Worm (Caenorhabditis elegans) whole organism, L4/young adult: Measurements from ENCODE around the gene C27D9.2.

Experiments used
- W03F9.2 ChIP-seq: fragments of 150-350 bp; optimal IDR thresholded peaks from 2 replicates; lab custom pipeline; 2014; ENCODE audit warnings: missing biosample characterization, missing genetic modification characterization
- dao-5 ChIP-seq: sonication (generic microtip); optimal IDR thresholded peaks from 2 replicates; lab custom pipeline; 2016; ENCODE audit warnings: missing genotype, missing genetic modification characterization, moderate library complexity, missing compliant biosample characterization
- him-1 ChIP-seq: sonication (generic microtip); optimal IDR thresholded peaks from 2 replicates; lab custom pipeline; 2016; ENCODE audit warnings: missing genotype, missing genetic modification reagents, missing genetic modification characterization, missing compliant biosample characterization

C27D9.2 gene

DNA sequence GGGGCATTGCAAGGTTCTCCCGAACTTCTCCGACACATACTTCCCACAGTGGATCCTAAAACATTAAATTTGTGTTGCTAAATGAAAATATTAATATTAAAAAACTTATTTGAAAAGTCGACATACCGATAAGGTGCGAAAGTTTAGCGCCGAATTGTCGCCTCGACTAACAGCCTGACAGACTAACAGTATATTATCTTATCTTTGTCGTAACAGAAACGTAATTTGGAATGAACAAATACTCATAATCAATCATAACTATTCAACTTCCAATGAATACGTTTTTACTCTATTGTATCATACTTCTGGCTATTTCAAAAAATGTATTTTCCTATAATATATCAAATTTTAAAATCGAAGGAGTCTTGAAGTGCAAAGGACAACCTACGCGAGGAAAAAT lies 20.3 kb upstream of the C27D9.2 start, which contains the start of gene F26G1.11:
Gene F26G1.11 (plus strand): TSS at position 205 of the 400 bp plus-strand sequence.
- TF ChIP-seq dao-5 (tag; lab: Kevin White, UChicago) (no peak), him-1 (tag; lab: Kevin White, UChicago) (no peak), W03F9.2 (tag; lab: Kevin White, UChicago) (no peak)

DNA sequence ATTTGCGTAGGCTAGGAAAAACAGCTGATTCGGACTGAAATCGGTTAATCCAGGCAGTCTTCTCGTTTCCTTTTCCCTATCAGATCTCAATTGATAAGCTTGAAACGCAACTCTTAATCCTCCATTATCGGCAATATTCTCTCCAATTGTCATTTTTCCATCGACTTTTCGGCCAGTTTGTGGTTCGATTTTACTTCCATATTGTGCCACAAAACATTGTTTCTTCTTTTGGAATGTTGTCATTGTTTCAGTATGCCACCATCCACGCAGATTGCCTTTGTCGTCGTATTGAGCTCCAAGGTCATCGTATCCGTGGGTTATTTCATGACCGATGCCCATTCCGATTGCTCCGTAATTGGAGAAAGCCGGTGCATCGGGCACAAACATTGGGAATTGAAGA lies 19.2 kb upstream of the C27D9.2 start:
- TF ChIP-seq him-1 (tag; lab: Kevin White, UChicago), result no peak
- TF ChIP-seq W03F9.2 (tag; lab: Kevin White, UChicago), result no peak
- no peak for TF ChIP-seq dao-5 (tag; lab: Kevin White, UChicago)

DNA sequence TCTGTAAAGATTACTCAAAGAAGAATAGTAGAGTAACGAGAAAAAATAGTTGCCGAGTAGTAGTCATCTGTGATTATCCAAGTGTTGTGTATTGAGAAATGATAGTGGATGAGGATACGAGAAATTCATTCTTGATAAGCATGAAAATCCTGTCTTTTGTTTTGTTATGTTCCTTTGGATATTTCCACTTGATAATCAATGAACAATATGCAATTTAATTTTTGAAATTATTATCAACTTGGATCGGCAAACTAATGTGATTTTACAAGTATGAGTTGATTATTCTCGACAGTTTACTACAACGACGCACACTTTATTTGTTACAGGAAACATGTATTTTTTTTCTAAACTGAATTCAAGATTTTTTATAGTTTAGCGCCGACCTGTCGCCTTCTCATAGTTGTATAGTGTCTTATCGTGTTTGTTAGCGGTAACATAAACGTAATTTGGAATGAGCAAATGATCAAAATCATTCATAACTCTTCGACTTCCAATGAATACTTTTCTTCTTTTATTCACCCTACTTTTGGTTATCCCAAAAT lies 17.3 kb upstream of the C27D9.2 start, which contains the start of the genes F26G1.9 and F26G1.10:
Gene F26G1.9 (minus strand): TSS at position 101 of the 542 bp plus-strand sequence.
Gene F26G1.10 (plus strand): TSS at position 492 of the 542 bp plus-strand sequence.
- TF ChIP-seq dao-5 (tag; lab: Kevin White, UChicago), result no peak
- TF ChIP-seq W03F9.2 (tag; lab: Kevin White, UChicago), result no peak
- TF ChIP-seq him-1 (tag; lab: Kevin White, UChicago), result no peak

DNA sequence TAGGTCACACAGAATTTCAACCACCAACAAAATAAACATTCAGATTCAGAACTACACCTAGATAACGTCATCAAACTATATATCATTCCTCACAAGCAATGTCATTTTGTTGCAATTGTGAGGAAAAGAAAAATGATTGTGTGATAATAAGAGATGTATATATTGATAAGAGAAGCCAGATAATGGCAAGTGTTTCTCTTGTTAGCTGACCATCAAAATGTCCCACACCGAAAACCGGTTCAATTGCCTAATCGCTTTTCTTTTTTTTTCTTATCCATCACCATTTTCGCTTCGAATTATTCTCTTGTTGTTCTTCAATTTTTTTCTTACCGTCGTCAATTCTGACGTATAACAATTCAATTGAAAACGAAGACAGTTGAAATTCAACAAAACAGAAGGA lies 15.8 kb upstream of the C27D9.2 start:
- TF ChIP-seq W03F9.2 (tag; lab: Kevin White, UChicago), result no peak
- TF ChIP-seq him-1 (tag; lab: Kevin White, UChicago), result no peak
- TF ChIP-seq dao-5 (tag; lab: Kevin White, UChicago), result no peak

- TF ChIP-seq dao-5 (tag; lab: Kevin White, UChicago) (no peak), W03F9.2 (tag; lab: Kevin White, UChicago) (no peak), him-1 (tag; lab: Kevin White, UChicago) (no peak)
Observed at ce11 chrII:4771282-4771681, 14.6 kb upstream of the C27D9.2 start, which contains the start of gene F26G1.5. TSS of gene F26G1.5 (minus strand) at chrII:4771382.

- TF ChIP-seq him-1 (tag; lab: Kevin White, UChicago), result no peak
- TF ChIP-seq W03F9.2 (tag; lab: Kevin White, UChicago), result no peak
Observed at ce11 chrII:4769886-4770285, 13.2 kb upstream of the C27D9.2 start.

DNA sequence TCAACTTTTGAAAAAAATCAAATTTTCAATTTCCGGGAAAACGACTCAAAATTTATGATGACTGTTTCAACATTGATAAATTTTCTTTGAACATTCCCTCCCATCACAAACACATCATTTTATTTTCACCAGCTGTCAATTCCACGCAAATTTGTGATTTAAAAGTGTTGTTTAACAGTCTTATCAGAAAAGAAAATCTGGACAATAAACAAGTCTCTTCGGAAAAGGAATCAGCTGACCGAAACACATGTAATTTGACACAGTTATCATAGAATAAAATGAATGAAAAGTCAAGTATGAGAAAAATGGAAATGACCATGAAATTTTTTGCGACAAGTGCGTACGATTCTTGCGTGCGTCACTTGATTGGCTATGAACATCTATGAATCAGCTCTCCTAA lies 12.4 kb upstream of the C27D9.2 start:
- TF ChIP-seq dao-5 (tag; lab: Kevin White, UChicago) (no peak), him-1 (tag; lab: Kevin White, UChicago) (no peak), W03F9.2 (tag; lab: Kevin White, UChicago) (no peak)

DNA sequence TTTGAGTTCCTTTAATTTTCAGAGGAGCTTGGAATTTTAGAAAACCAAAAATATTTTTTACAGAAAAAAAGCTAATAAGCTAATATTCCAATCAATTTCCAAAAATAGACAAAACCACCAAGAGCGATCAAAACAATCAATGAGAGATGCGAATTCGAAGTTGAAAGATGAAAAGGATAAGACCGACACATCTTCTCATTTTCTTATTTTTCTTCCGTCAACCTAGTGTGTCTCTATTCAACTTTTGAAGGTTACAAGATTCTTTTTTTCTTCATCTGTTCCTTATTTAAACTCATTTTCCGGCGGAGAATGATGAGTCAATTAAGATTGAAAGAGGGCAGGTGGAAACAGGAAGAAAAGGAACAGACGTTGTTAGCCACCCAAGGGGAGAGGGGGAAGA lies 11.0 kb upstream of the C27D9.2 start:
- TF ChIP-seq dao-5 (tag; lab: Kevin White, UChicago) (no peak), W03F9.2 (tag; lab: Kevin White, UChicago) (no peak), him-1 (tag; lab: Kevin White, UChicago) (no peak)

DNA sequence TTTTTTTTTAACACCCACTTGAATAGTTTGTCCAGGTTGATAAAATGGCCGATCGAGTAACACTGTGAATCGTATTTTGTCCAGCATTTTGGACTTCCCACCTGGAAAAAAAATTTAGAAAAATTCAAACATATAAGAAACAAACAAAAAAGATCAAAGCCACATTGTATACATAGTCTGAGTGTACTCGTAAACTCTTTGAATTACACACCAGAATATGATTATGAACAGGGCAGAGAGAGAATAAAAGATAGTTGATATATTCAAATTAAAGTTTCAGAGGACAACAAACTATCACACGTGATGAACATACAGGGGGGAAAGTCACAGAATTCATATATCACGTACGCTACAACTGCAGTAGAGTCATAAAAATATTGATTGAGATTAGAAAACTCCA lies 9.6 kb upstream of the C27D9.2 start, which contains the start of gene ttm-2:
Gene ttm-2 (minus strand): TSS at position 101 of the 400 bp plus-strand sequence.
- TF ChIP-seq W03F9.2 (tag; lab: Kevin White, UChicago) (no peak), dao-5 (tag; lab: Kevin White, UChicago) (no peak), him-1 (tag; lab: Kevin White, UChicago) (no peak)

ce11 chrII:4762574-4763285 lies 6.1 kb upstream of the C27D9.2 start, which contains the start of gene F26G1.2:
TSS of gene F26G1.2 (plus strand) at chrII:4763081.
- TF ChIP-seq him-1 (tag; lab: Kevin White, UChicago), result no peak
- no peak for TF ChIP-seq W03F9.2 (tag; lab: Kevin White, UChicago)
- TF ChIP-seq dao-5 (tag; lab: Kevin White, UChicago), result no peak

DNA sequence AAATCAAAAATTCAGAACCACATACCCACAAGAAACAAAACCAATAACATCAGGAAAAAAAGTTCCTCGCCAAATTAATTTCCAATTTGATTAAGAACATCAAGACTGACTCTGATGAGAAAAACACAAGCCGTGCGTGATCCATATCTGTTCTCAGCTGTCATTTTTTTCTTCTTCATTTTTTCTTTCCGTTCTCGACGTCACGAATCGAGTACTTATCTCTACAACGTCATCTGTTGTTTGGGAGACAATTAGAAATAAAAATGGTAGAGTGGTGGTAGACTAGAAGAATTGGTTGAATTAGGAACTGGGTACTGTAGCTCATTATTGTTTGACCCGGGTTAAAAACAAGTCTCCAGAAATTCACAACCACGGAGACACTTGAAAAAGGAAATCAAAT lies 4.4 kb upstream of the C27D9.2 start:
- TF ChIP-seq him-1 (tag; lab: Kevin White, UChicago), result no peak
- no peak for TF ChIP-seq dao-5 (tag; lab: Kevin White, UChicago)
- TF ChIP-seq W03F9.2 (tag; lab: Kevin White, UChicago), result no peak

- TF ChIP-seq him-1 (tag; lab: Kevin White, UChicago) (no peak), dao-5 (tag; lab: Kevin White, UChicago) (no peak), W03F9.2 (tag; lab: Kevin White, UChicago) (no peak)
Observed at ce11 chrII:4759835-4760234, 3.2 kb upstream of the C27D9.2 start.

DNA sequence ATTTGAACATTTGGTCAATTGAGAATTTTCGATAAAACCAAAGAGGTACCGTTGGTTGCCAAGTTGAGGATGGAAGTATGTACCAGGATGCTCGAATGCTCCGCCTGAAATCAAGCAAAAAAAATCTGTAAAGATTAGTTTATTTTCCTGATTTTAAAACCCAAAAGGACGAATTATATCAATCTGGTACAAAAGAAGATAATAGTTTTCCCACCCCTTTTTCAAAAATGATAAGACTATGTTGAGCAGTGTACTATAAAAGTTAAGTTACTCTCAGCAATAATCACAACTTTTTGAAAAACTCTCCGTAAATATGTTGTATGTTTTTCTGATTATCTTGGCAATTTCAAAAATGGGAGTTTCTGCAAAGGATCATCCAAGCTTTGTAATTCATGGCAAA lies 1.8 kb upstream of the C27D9.2 start, which contains the start of gene F26G1.3:
Gene F26G1.3 (plus strand): TSS at position 301 of the 400 bp plus-strand sequence.
- TF ChIP-seq dao-5 (tag; lab: Kevin White, UChicago) (no peak), him-1 (tag; lab: Kevin White, UChicago) (no peak), W03F9.2 (tag; lab: Kevin White, UChicago) (no peak)
